Worm (Caenorhabditis elegans) whole organism, L3 larva: ENCODE data around the gene blos-1.

Source experiments
- ZK546.5 ChIP-seq: sonication (generic microtip); optimal IDR thresholded peaks from 2 replicates; lab custom pipeline; 2017; ENCODE audit warnings: missing biosample characterization, missing genetic modification characterization
- nhr-237 ChIP-seq: fragments of 150-350 bp; optimal IDR thresholded peaks from 2 replicates; lab custom pipeline; 2014; ENCODE audit warnings: missing biosample characterization, missing genetic modification characterization
- tbx-2 ChIP-seq: sonication (generic microtip); optimal IDR thresholded peaks from 2 replicates; lab custom pipeline; 2016; ENCODE audit warnings: mild to moderate bottlenecking, missing genetic modification characterization, missing compliant biosample characterization
- ztf-11 ChIP-seq: fragments of 150-350 bp; optimal IDR thresholded peaks from 2 replicates; lab custom pipeline; 2014; ENCODE audit warnings: missing biosample characterization, missing genetic modification characterization

ce11 chrIII:10231641-10232040, 19.9 kb upstream of the blos-1 start:
- TF ChIP-seq ZK546.5 (tag; lab: Kevin White, UChicago), result no peak
- no peak for TF ChIP-seq ztf-11 (tag; lab: Kevin White, UChicago)
- no peak for TF ChIP-seq nhr-237
- no peak for TF ChIP-seq tbx-2 (tag; lab: Kevin White, UChicago)
